Fruit fly (Drosophila melanogaster) whole organism, embryonic: ENCODE data around the gene enc.

Source experiments
- Abd-B ChIP-seq: fragments of 200-800 bp; sonication (Bioruptor generic); optimal IDR thresholded peaks from 2 replicates; lab custom pipeline; 2018; ENCODE audit warnings: missing biosample characterization, mild to moderate bottlenecking, missing genetic modification characterization, moderate library complexity
- Awh ChIP-seq: fragments of 200-800 bp; sonication (Bioruptor generic); IDR thresholded peaks from 2 replicates; pipeline ENCODE4, ENCODE4 v1.3.6; 2022; ENCODE audit warnings: missing biosample characterization, missing genetic modification characterization
- BEAF-32 ChIP-seq: fragments of 200-800 bp; sonication (Bioruptor generic); optimal IDR thresholded peaks from 3 replicates; lab custom pipeline; 2017; ENCODE audit warnings: missing biosample characterization, missing genetic modification characterization, mild to moderate bottlenecking, moderate library complexity, missing genetic modification reagents
- Blimp-1 ChIP-seq: fragments of 200-800 bp; sonication (Bioruptor generic); optimal IDR thresholded peaks from 3 replicates; lab custom pipeline; 2018; ENCODE audit warnings: missing biosample characterization, missing genetic modification characterization, mild to moderate bottlenecking, moderate library complexity, missing genetic modification reagents
- CG12659 ChIP-seq: fragments of 200-800 bp; sonication (Bioruptor generic); optimal IDR thresholded peaks from 3 replicates; lab custom pipeline; 2017; ENCODE audit warnings: mild to moderate bottlenecking, missing biosample characterization, missing genetic modification reagents, missing genetic modification characterization
- CG12769 ChIP-seq: fragments of 200-800 bp; sonication (Bioruptor generic); optimal IDR thresholded peaks from 2 replicates; lab custom pipeline; 2019; ENCODE audit warnings: missing biosample characterization, mild to moderate bottlenecking, missing genetic modification characterization, moderate library complexity
- CG14965 ChIP-seq: fragments of 200-800 bp; sonication (Bioruptor generic); optimal IDR thresholded peaks from 2 replicates; lab custom pipeline; 2016; ENCODE audit warnings: missing biosample characterization, missing genetic modification characterization, borderline replicate concordance
- CG1792 ChIP-seq: fragments of 200-800 bp; sonication (Bioruptor generic); optimal IDR thresholded peaks from 2 replicates; lab custom pipeline; 2016; ENCODE audit warnings: missing biosample characterization, missing genetic modification characterization
- CG18011 ChIP-seq: fragments of 200-800 bp; sonication (Bioruptor generic); optimal IDR thresholded peaks from 2 replicates; lab custom pipeline; 2017; ENCODE audit warnings: missing biosample characterization, missing genetic modification characterization, mild to moderate bottlenecking, moderate library complexity, missing genotype
- CG2129 ChIP-seq: fragments of 200-800 bp; sonication (Bioruptor generic); IDR thresholded peaks from 2 replicates; pipeline ENCODE4 v1.3.6; 2022; ENCODE audit warnings: missing biosample characterization, missing genetic modification characterization; ENCODE audit not compliant: partially characterized antibody
- CG3065 ChIP-seq: fragments of 200-800 bp; sonication (Bioruptor generic); optimal IDR thresholded peaks from 2 replicates; lab custom pipeline; 2016; ENCODE audit warnings: missing biosample characterization, missing genetic modification characterization
- CG33557 ChIP-seq: fragments of 200-800 bp; sonication (Bioruptor generic); optimal IDR thresholded peaks from 2 replicates; lab custom pipeline; 2019; ENCODE audit warnings: missing biosample characterization, mild to moderate bottlenecking, missing genetic modification characterization, moderate library complexity
- CG34224 ChIP-seq: fragments of 200-800 bp; sonication (Bioruptor generic); IDR thresholded peaks from 3 replicates; pipeline ENCODE4 v1.3.6; 2022; ENCODE audit warnings: missing biosample characterization, missing genetic modification characterization; ENCODE audit not compliant: partially characterized antibody
- CG4360 ChIP-seq: fragments of 200-800 bp; sonication (Bioruptor generic); IDR thresholded peaks from 2 replicates; pipeline ENCODE4 v1.3.6; 2022; ENCODE audit warnings: missing biosample characterization, missing genetic modification characterization
- CG7271 ChIP-seq: fragments of 200-800 bp; sonication (Bioruptor generic); optimal IDR thresholded peaks from 2 replicates; lab custom pipeline; 2018; ENCODE audit warnings: missing biosample characterization, mild to moderate bottlenecking, missing genetic modification characterization, moderate library complexity
- CG7745 ChIP-seq: fragments of 200-800 bp; sonication (Bioruptor generic); optimal IDR thresholded peaks from 2 replicates; lab custom pipeline; 2018; ENCODE audit warnings: missing biosample characterization, mild to moderate bottlenecking, missing genetic modification characterization, moderate library complexity
- CG8765 ChIP-seq: fragments of 200-800 bp; sonication (Bioruptor generic); IDR thresholded peaks from 2 replicates; pipeline ENCODE4 v1.3.6; 2022; ENCODE audit warnings: missing biosample characterization, missing genetic modification characterization
- CG9876 ChIP-seq: fragments of 200-800 bp; sonication (Bioruptor generic); optimal IDR thresholded peaks from 2 replicates; lab custom pipeline; 2016; ENCODE audit warnings: missing biosample characterization, missing genetic modification characterization
- D19B ChIP-seq: fragments of 200-800 bp; sonication (Bioruptor generic); optimal IDR thresholded peaks from 2 replicates; lab custom pipeline; 2017; ENCODE audit warnings: missing biosample characterization, mild to moderate bottlenecking, missing genetic modification characterization
- HmgD ChIP-seq: fragments of 200-800 bp; sonication (Bioruptor generic); optimal IDR thresholded peaks from 3 replicates; lab custom pipeline; 2016; ENCODE audit warnings: missing biosample characterization, missing genetic modification characterization
- Lpt ChIP-seq: fragments of >200 bp; optimal IDR thresholded peaks from 2 replicates; lab custom pipeline; 2018; ENCODE audit warnings: missing biosample characterization, missing genetic modification characterization
- MESR4 ChIP-seq: fragments of 200-800 bp; sonication (Bioruptor generic); optimal IDR thresholded peaks from 2 replicates; lab custom pipeline; 2018; ENCODE audit warnings: missing biosample characterization, mild to moderate bottlenecking, missing genetic modification characterization, moderate library complexity
- Meics ChIP-seq: fragments of 200-800 bp; sonication (Bioruptor generic); optimal IDR thresholded peaks from 2 replicates; lab custom pipeline; 2017; ENCODE audit warnings: missing biosample characterization, mild to moderate bottlenecking, missing genetic modification characterization
- NC2β ChIP-seq: fragments of 200-800 bp; sonication (Bioruptor generic); optimal IDR thresholded peaks from 2 replicates; lab custom pipeline; 2016; ENCODE audit warnings: missing biosample characterization, missing genetic modification characterization
- Nf-YA ChIP-seq: fragments of 200-800 bp; sonication (Bioruptor generic); IDR thresholded peaks from 2 replicates; pipeline ENCODE4 v1.3.6; 2022; ENCODE audit warnings: missing biosample characterization, missing genetic modification characterization
- Pdp1 ChIP-seq, 2 experiments: fragments of 200-800 bp; sonication (Bioruptor generic); optimal IDR thresholded peaks; 3 replicates each; lab custom pipeline; 2016; ENCODE audit warnings: missing biosample characterization in 2 of 2, missing genetic modification characterization in 2 of 2, mild to moderate bottlenecking in 1 of 2, moderate library complexity in 1 of 2
- Ravus ChIP-seq: fragments of 200-800 bp; sonication (Bioruptor generic); IDR thresholded peaks from 2 replicates; pipeline ENCODE4 v1.3.6; 2022; ENCODE audit warnings: missing biosample characterization, missing genetic modification characterization
- Sox100B ChIP-seq: fragments of 200-800 bp; sonication (Bioruptor generic); optimal IDR thresholded peaks from 3 replicates; lab custom pipeline; 2018; ENCODE audit warnings: missing biosample characterization, mild to moderate bottlenecking, missing genetic modification characterization
- Sry-β ChIP-seq: fragments of 200-800 bp; sonication (Bioruptor generic); optimal IDR thresholded peaks from 2 replicates; lab custom pipeline; 2018; ENCODE audit warnings: missing biosample characterization, mild to moderate bottlenecking, missing genetic modification characterization, moderate library complexity
- TFAM ChIP-seq: fragments of 200-800 bp; sonication (Bioruptor generic); optimal IDR thresholded peaks from 2 replicates; lab custom pipeline; 2017; ENCODE audit warnings: missing biosample characterization, missing genetic modification characterization, inconsistent platforms
- Taf1 ChIP-seq: fragments of 200-800 bp; sonication (Bioruptor generic); IDR thresholded peaks from 2 replicates; pipeline ENCODE4 v1.3.6; 2022; ENCODE audit warnings: missing biosample characterization, missing genetic modification characterization
- Tbp ChIP-seq: fragments of >200 bp; optimal IDR thresholded peaks from 2 replicates; lab custom pipeline; 2018; ENCODE audit warnings: missing biosample characterization, missing genetic modification characterization
- abd-A ChIP-seq: fragments of 200-800 bp; sonication (Bioruptor generic); optimal IDR thresholded peaks from 3 replicates; lab custom pipeline; 2019; ENCODE audit warnings: missing biosample characterization, mild to moderate bottlenecking, missing genetic modification characterization, moderate library complexity
- ac ChIP-seq: fragments of 200-800 bp; sonication (Bioruptor generic); optimal IDR thresholded peaks from 3 replicates; lab custom pipeline; 2017; ENCODE audit warnings: missing biosample characterization, mild to moderate bottlenecking, missing genetic modification characterization
- ash1 ChIP-seq: fragments of 200-800 bp; sonication (Bioruptor generic); optimal IDR thresholded peaks from 2 replicates; lab custom pipeline; 2018; ENCODE audit warnings: missing biosample characterization, mild to moderate bottlenecking, missing genetic modification characterization
- bowl ChIP-seq: fragments of 200-800 bp; sonication (Bioruptor generic); IDR thresholded peaks from 2 replicates; pipeline ENCODE4 v1.3.6; 2022; ENCODE audit warnings: missing biosample characterization, missing genetic modification characterization
- chinmo ChIP-seq: fragments of 200-800 bp; sonication (Bioruptor generic); IDR thresholded peaks from 4 replicates; pipeline ENCODE4 v1.3.6; 2022; ENCODE audit warnings: missing biosample characterization, missing genetic modification characterization; ENCODE audit not compliant: partially characterized antibody
- crc ChIP-seq: fragments of 200-800 bp; sonication (Bioruptor generic); optimal IDR thresholded peaks from 2 replicates; lab custom pipeline; 2016; ENCODE audit warnings: missing biosample characterization, missing genetic modification characterization
- dimm ChIP-seq: fragments of 200-800 bp; sonication (Bioruptor generic); IDR thresholded peaks from 2 replicates; pipeline ENCODE4 v1.3.6; 2022; ENCODE audit warnings: missing biosample characterization, missing genetic modification characterization
- fd64A ChIP-seq: fragments of 200-800 bp; sonication (Bioruptor generic); optimal IDR thresholded peaks from 3 replicates; lab custom pipeline; 2018; ENCODE audit warnings: missing biosample characterization, mild to moderate bottlenecking, missing genetic modification characterization
- ftz-f1 ChIP-seq: fragments of 200-800 bp; sonication (Bioruptor generic); optimal IDR thresholded peaks from 2 replicates; lab custom pipeline; 2016; ENCODE audit warnings: missing biosample characterization, missing genetic modification characterization
- pan ChIP-seq, 4 experiments: fragments of >200 bp in 3 of 4; fragments of 200-800 bp in 1 of 4; sonication (Bioruptor generic) in 1 of 4; optimal IDR thresholded peaks in 3 of 4; IDR thresholded peaks in 1 of 4; 2 replicates each; pipeline versions ENCODE4 v1.3.6 to Lab custom; 2017 to 2022; ENCODE audit warnings: missing biosample characterization in 2 of 4, missing genetic modification characterization in 2 of 4, mixed read lengths in 1 of 4
- pum ChIP-seq: fragments of 200-800 bp; sonication (Bioruptor generic); optimal IDR thresholded peaks from 2 replicates; lab custom pipeline; 2016; ENCODE audit warnings: missing biosample characterization, missing genetic modification characterization
- sens-2 ChIP-seq: fragments of 200-800 bp; sonication (Bioruptor generic); IDR thresholded peaks from 2 replicates; pipeline ENCODE4 v1.3.6; 2022; ENCODE audit warnings: missing biosample characterization, missing genetic modification characterization
- seq ChIP-seq: fragments of 200-800 bp; sonication (Bioruptor generic); IDR thresholded peaks from 2 replicates; pipeline ENCODE4 v1.3.6; 2022; ENCODE audit warnings: missing biosample characterization, missing genetic modification characterization
- trem ChIP-seq: fragments of 200-800 bp; optimal IDR thresholded peaks from 3 replicates; lab custom pipeline; 2019; ENCODE audit warnings: missing biosample characterization, mild to moderate bottlenecking, missing genetic modification characterization, moderate library complexity
- wek ChIP-seq: fragments of 200-800 bp; sonication (Bioruptor generic); optimal IDR thresholded peaks from 3 replicates; lab custom pipeline; 2018; ENCODE audit warnings: missing biosample characterization, mild to moderate bottlenecking, missing genetic modification characterization, moderate library complexity
- zfh1 ChIP-seq: fragments of 200-800 bp; sonication (Bioruptor generic); IDR thresholded peaks from 3 replicates; pipeline ENCODE4 v1.3.6; 2022; ENCODE audit warnings: missing biosample characterization, missing genetic modification characterization

The enc gene

dm6 chr3L:3862504-3863380 is 44.3 kb downstream of the enc start (continued):
- TF ChIP-seq CG2129 (GFP tag; lab: Robert Waterston, UW) (no peak), sens-2 (peak; percentile 71), D19B (GFP tag; lab: Kevin White, UChicago) (no peak), dimm (no peak), CG4360 (GFP tag; lab: Robert Waterston, UW) (peak; percentile 28), trem (peak; percentile 69), Sox100B (peak; percentile 57), pum (GFP tag; lab: Kevin White, UChicago) (no peak), zfh1 (GFP tag; lab: Robert Waterston, UW) (peak; percentile 76; the same call in 2 of the 3 replicates), CG7745 (tag; lab: Kevin White, UChicago) (peak; percentile 57), CG3065 (GFP tag; lab: Kevin White, UChicago) (peak; percentile 32), Taf1 (GFP tag; lab: Robert Waterston, UW) (no peak), Pdp1 (GFP tag; optimal IDR thresholded peaks at IDR 0.05; lab: Kevin White, UChicago) (peak in 1 of 2 experiments; percentile 75), chinmo (no peak), CG8765 (GFP tag; lab: Robert Waterston, UW) (peak; percentile 22), Abd-B (GFP tag; lab: Kevin White, UChicago) (peak; percentile 26), Meics (GFP tag; lab: Kevin White, UChicago) (no peak), ash1 (GFP tag; lab: Kevin White, UChicago) (no peak), CG14965 (peak; percentile 62), CG1792 (GFP tag; lab: Kevin White, UChicago) (peak; percentile 34), CG12769 (tag; lab: Kevin White, UChicago) (peak; percentile 40), CG7271 (tag; lab: Kevin White, UChicago) (peak; percentile 14), TFAM (peak; percentile 34), CG33557 (GFP tag; lab: Kevin White, UChicago) (peak; percentile 79), CG34224 (GFP tag; lab: Robert Waterston, UW) (no peak), wek (GFP tag; lab: Kevin White, UChicago) (no peak), Blimp-1 (GFP tag; lab: Kevin White, UChicago) (peak; percentile 75), Sry-β (GFP tag; lab: Kevin White, UChicago) (no peak), NC2β (GFP tag; lab: Kevin White, UChicago) (peak; percentile 83), fd64A (GFP tag; lab: Kevin White, UChicago) (peak; percentile 27), MESR4 (peak; percentile 3), abd-A (no peak), Lpt (GFP tag; lab: Kevin White, UChicago) (no peak), ftz-f1 (GFP tag; lab: Kevin White, UChicago) (no peak), Ravus (no peak), HmgD (GFP tag; lab: Kevin White, UChicago) (no peak), pan (optimal IDR thresholded peaks at IDR 0.05; lab: Kevin White, UChicago) (no peak), pan (GFP tag; optimal IDR thresholded peaks at IDR 0.05 in 1 of 2, IDR thresholded peaks at IDR 0.05 in 1 of 2) (peak in 1 of 2 experiments; percentile 57), BEAF-32 (GFP tag; lab: Kevin White, UChicago) (no peak), seq (GFP tag; lab: Robert Waterston, UW) (no peak), CG9876 (peak; percentile 27), CG18011 (GFP tag; lab: Kevin White, UChicago) (no peak), Awh (peak; percentile 84), ac (no peak), Tbp (GFP tag; lab: Kevin White, UChicago) (no peak), CG12659 (peak; percentile 29), bowl (GFP tag; lab: Robert Waterston, UW) (no peak), crc (GFP tag; lab: Kevin White, UChicago) (no peak), Nf-YA (GFP tag; lab: Robert Waterston, UW) (no peak)
